Worm (Caenorhabditis elegans) whole organism, early embryonic: ENCODE measurements around the gene cec-6.

ENCODE experiments used
- F13C5.2 ChIP-seq: sonication (generic microtip); optimal IDR thresholded peaks from 2 replicates; lab custom pipeline; 2017; ENCODE audit warnings: mild to moderate bottlenecking, missing genetic modification characterization, inconsistent platforms, missing compliant biosample characterization
- ama-1 ChIP-seq: fragments of 150-350 bp; optimal IDR thresholded peaks from 2 replicates; lab custom pipeline; 2014
- flt-1 ChIP-seq: fragments of 200-800 bp; sonication (Bioruptor generic); IDR thresholded peaks from 2 replicates; pipeline ENCODE4 v1.3.6; 2022; ENCODE audit warnings: missing genetic modification characterization, missing compliant biosample characterization
- hnd-1 ChIP-seq: sonication (generic microtip); optimal IDR thresholded peaks from 2 replicates; lab custom pipeline; 2016; ENCODE audit warnings: missing genetic modification characterization, missing compliant biosample characterization
- sea-1 ChIP-seq: fragments of 200-800 bp; sonication (Bioruptor generic); conservative IDR thresholded peaks from 2 replicates; pipeline ENCODE4 v1.3.6; 2022; ENCODE audit warnings: missing genetic modification characterization, missing compliant biosample characterization
- tbx-11 ChIP-seq: fragments of 200-800 bp; sonication (Bioruptor generic); IDR thresholded peaks from 2 replicates; pipeline ENCODE4 v1.3.6; 2022; ENCODE audit warnings: missing genetic modification characterization, missing compliant biosample characterization
- tra-4 ChIP-seq: sonication (generic microtip); optimal IDR thresholded peaks from 2 replicates; lab custom pipeline; 2017; ENCODE audit warnings: missing genetic modification characterization, missing compliant biosample characterization

- TF ChIP-seq hnd-1 = no peak
- TF ChIP-seq tbx-11 (GFP tag; lab: Robert Waterston, UW) = no peak
- no peak for TF ChIP-seq F13C5.2 (tag; lab: Kevin White, UChicago)
- TF ChIP-seq ama-1 = no peak
- TF ChIP-seq tra-4 (tag; lab: Kevin White, UChicago) = no peak
- TF ChIP-seq sea-1 (GFP tag; lab: Robert Waterston, UW) = no peak
- no peak for TF ChIP-seq flt-1 (GFP tag; lab: Robert Waterston, UW)
Measured at ce11 chrIV:5565105-5565504, 20.4 kb downstream of the cec-6 start.
